Fruit fly (Drosophila melanogaster) whole organism, embryonic: ENCODE data around the gene c12.1.

Experiments
- Bgb ChIP-seq: fragments of 200-800 bp; sonication (Bioruptor generic); IDR thresholded peaks from 2 replicates; pipeline ENCODE4 v1.3.6; 2022; ENCODE audit warnings: missing biosample characterization, missing genetic modification characterization; ENCODE audit not compliant: partially characterized antibody
- CG10654 ChIP-seq: fragments of 200-800 bp; sonication (Bioruptor generic); optimal IDR thresholded peaks from 2 replicates; lab custom pipeline; 2016; ENCODE audit warnings: missing biosample characterization, missing genetic modification characterization
- CG10979 ChIP-seq: fragments of 200-800 bp; sonication (Bioruptor generic); optimal IDR thresholded peaks from 2 replicates; lab custom pipeline; 2018; ENCODE audit warnings: missing biosample characterization, mild to moderate bottlenecking, missing genetic modification characterization, moderate library complexity
- CG11723 ChIP-seq: fragments of 200-800 bp; sonication (Bioruptor generic); optimal IDR thresholded peaks from 2 replicates; lab custom pipeline; 2017; ENCODE audit warnings: missing biosample characterization, mild to moderate bottlenecking, missing genetic modification characterization
- CG13894 ChIP-seq: fragments of 200-800 bp; sonication (Bioruptor generic); optimal IDR thresholded peaks from 3 replicates; lab custom pipeline; 2018; ENCODE audit warnings: missing biosample characterization, mild to moderate bottlenecking, missing genetic modification characterization, moderate library complexity
- CG14710 ChIP-seq: fragments of 200-800 bp; sonication (Bioruptor generic); optimal IDR thresholded peaks from 3 replicates; lab custom pipeline; 2019; ENCODE audit warnings: missing biosample characterization, mild to moderate bottlenecking, missing genetic modification characterization, moderate library complexity
- CG15514 ChIP-seq: fragments of 200-800 bp; sonication (Bioruptor generic); optimal IDR thresholded peaks from 3 replicates; lab custom pipeline; 2017; ENCODE audit warnings: missing biosample characterization, missing genetic modification characterization, mild to moderate bottlenecking, moderate library complexity, missing genetic modification reagents
- CG1647 ChIP-seq: fragments of 200-800 bp; sonication (Bioruptor generic); optimal IDR thresholded peaks from 3 replicates; lab custom pipeline; 2016; ENCODE audit warnings: missing biosample characterization, missing genetic modification characterization
- CG17568 ChIP-seq: fragments of 200-800 bp; sonication (Bioruptor generic); optimal IDR thresholded peaks from 2 replicates; lab custom pipeline; 2018; ENCODE audit warnings: missing biosample characterization, mild to moderate bottlenecking, missing genetic modification characterization, moderate library complexity
- CG18764 ChIP-seq: fragments of 200-800 bp; sonication (Bioruptor generic); optimal IDR thresholded peaks from 3 replicates; lab custom pipeline; 2016; ENCODE audit warnings: missing biosample characterization, missing genetic modification characterization
- CG2678 ChIP-seq: fragments of 200-800 bp; sonication (Bioruptor generic); optimal IDR thresholded peaks from 3 replicates; lab custom pipeline; 2019; ENCODE audit warnings: missing biosample characterization, mild to moderate bottlenecking, missing genetic modification characterization, moderate library complexity
- CG2712 ChIP-seq: fragments of 200-800 bp; optimal IDR thresholded peaks from 3 replicates; lab custom pipeline; 2019; ENCODE audit warnings: missing biosample characterization, mild to moderate bottlenecking, missing genetic modification characterization, moderate library complexity
- CG34376 ChIP-seq: fragments of 200-800 bp; sonication (Bioruptor generic); optimal IDR thresholded peaks from 2 replicates; lab custom pipeline; 2018; ENCODE audit warnings: missing biosample characterization, mild to moderate bottlenecking, missing genetic modification characterization
- CG4820 ChIP-seq: fragments of 200-800 bp; sonication (Bioruptor generic); optimal IDR thresholded peaks from 3 replicates; lab custom pipeline; 2016; ENCODE audit warnings: missing biosample characterization, missing genetic modification characterization
- CG6272 ChIP-seq: fragments of 200-800 bp; sonication (Bioruptor generic); IDR thresholded peaks from 2 replicates; pipeline ENCODE4 v1.3.6; 2022; ENCODE audit warnings: missing biosample characterization, missing genetic modification characterization
- CG7271 ChIP-seq: fragments of 200-800 bp; sonication (Bioruptor generic); optimal IDR thresholded peaks from 2 replicates; lab custom pipeline; 2018; ENCODE audit warnings: missing biosample characterization, mild to moderate bottlenecking, missing genetic modification characterization, moderate library complexity
- CG8388 ChIP-seq: fragments of 200-800 bp; sonication (Bioruptor generic); optimal IDR thresholded peaks from 2 replicates; lab custom pipeline; 2019; ENCODE audit warnings: missing biosample characterization, mild to moderate bottlenecking, missing genetic modification characterization, moderate library complexity
- CG9215 ChIP-seq: fragments of 200-800 bp; sonication (Bioruptor generic); IDR thresholded peaks from 2 replicates; pipeline ENCODE4 v1.3.6; 2022; ENCODE audit warnings: missing biosample characterization, missing genetic modification characterization
- Chrac-16 ChIP-seq: fragments of 200-800 bp; sonication (Bioruptor generic); optimal IDR thresholded peaks from 3 replicates; lab custom pipeline; 2016; ENCODE audit warnings: missing biosample characterization, missing genetic modification characterization
- Doc3 ChIP-seq: fragments of 200-800 bp; sonication (Bioruptor generic); IDR thresholded peaks from 3 replicates; pipeline ENCODE4 v1.3.6; 2022; ENCODE audit warnings: missing biosample characterization, missing genetic modification characterization; ENCODE audit not compliant: partially characterized antibody
- Ets65A ChIP-seq: fragments of 200-800 bp; sonication (Bioruptor generic); peaks from one replicate; lab custom pipeline; 2016; ENCODE audit warnings: missing biosample characterization, missing genetic modification characterization
- Hand ChIP-seq: fragments of 200-800 bp; sonication (Bioruptor generic); optimal IDR thresholded peaks from 2 replicates; lab custom pipeline; 2017; ENCODE audit warnings: mild to moderate bottlenecking, missing biosample characterization, missing genetic modification reagents, missing genetic modification characterization
- Hr39 ChIP-seq: fragments of >200 bp; optimal IDR thresholded peaks from 2 replicates; lab custom pipeline; 2017
- Lhr ChIP-seq: fragments of 200-800 bp; sonication (Bioruptor generic); optimal IDR thresholded peaks from 3 replicates; lab custom pipeline; 2017; ENCODE audit warnings: mild to moderate bottlenecking, missing biosample characterization, missing genetic modification reagents, missing genetic modification characterization
- Lim3 ChIP-seq: fragments of 200-800 bp; sonication (Bioruptor generic); IDR thresholded peaks from 2 replicates; pipeline ENCODE4 v1.3.6; 2022; ENCODE audit warnings: missing biosample characterization, missing genetic modification characterization
- Myb ChIP-seq: fragments of 200-800 bp; sonication (Bioruptor generic); optimal IDR thresholded peaks from 2 replicates; lab custom pipeline; 2016; ENCODE audit warnings: missing biosample characterization, missing genetic modification characterization
- NK7.1 ChIP-seq: fragments of 200-800 bp; sonication (Bioruptor generic); optimal IDR thresholded peaks from 3 replicates; lab custom pipeline; 2016; ENCODE audit warnings: missing biosample characterization, missing genetic modification characterization
- Neu2 ChIP-seq: fragments of 200-800 bp; sonication (Bioruptor generic); optimal IDR thresholded peaks from 3 replicates; lab custom pipeline; 2016; ENCODE audit warnings: missing biosample characterization, missing genetic modification characterization, borderline replicate concordance
- Ptx1 ChIP-seq: fragments of 200-800 bp; sonication (Bioruptor generic); IDR thresholded peaks from 2 replicates; pipeline ENCODE4 v1.3.6; 2022; ENCODE audit warnings: missing biosample characterization, missing genetic modification characterization
- Rx ChIP-seq: fragments of 200-800 bp; sonication (Bioruptor generic); IDR thresholded peaks from 2 replicates; pipeline ENCODE4 v1.3.6; 2022; ENCODE audit warnings: missing biosample characterization, missing genetic modification characterization
- Sox100B ChIP-seq: fragments of 200-800 bp; sonication (Bioruptor generic); optimal IDR thresholded peaks from 3 replicates; lab custom pipeline; 2018; ENCODE audit warnings: missing biosample characterization, mild to moderate bottlenecking, missing genetic modification characterization
- Trl ChIP-seq, 3 experiments: fragments of >200 bp in 2 of 3; fragments of 200-800 bp in 1 of 3; sonication (Bioruptor generic) in 1 of 3; optimal IDR thresholded peaks; 2 replicates in 1 of 3; 3 replicates in 2 of 3; lab custom pipeline; 2016 to 2017; ENCODE audit warnings: missing biosample characterization in 1 of 3, missing genetic modification characterization in 1 of 3
- Xrp1 ChIP-seq: fragments of 200-800 bp; sonication (Bioruptor generic); IDR thresholded peaks from 2 replicates; pipeline ENCODE4 v1.3.6; 2022; ENCODE audit warnings: missing biosample characterization, missing genetic modification characterization
- al ChIP-seq: fragments of 200-800 bp; sonication (Bioruptor generic); IDR thresholded peaks from 2 replicates; pipeline ENCODE4 v1.3.6; 2022; ENCODE audit warnings: missing biosample characterization, missing genetic modification characterization
- chn ChIP-seq: fragments of 200-800 bp; sonication (Bioruptor generic); optimal IDR thresholded peaks from 2 replicates; lab custom pipeline; 2016; ENCODE audit warnings: missing biosample characterization, missing genetic modification characterization
- dm ChIP-seq: fragments of 200-800 bp; sonication (Bioruptor generic); optimal IDR thresholded peaks from 3 replicates; lab custom pipeline; 2016; ENCODE audit warnings: missing biosample characterization, missing genetic modification characterization
- dmrt11E ChIP-seq: fragments of 200-800 bp; sonication (Bioruptor generic); optimal IDR thresholded peaks from 3 replicates; lab custom pipeline; 2018; ENCODE audit warnings: missing biosample characterization, mild to moderate bottlenecking, missing genetic modification characterization, moderate library complexity
- emc ChIP-seq: fragments of 200-800 bp; sonication (Bioruptor generic); optimal IDR thresholded peaks from 2 replicates; lab custom pipeline; 2016; ENCODE audit warnings: missing biosample characterization, missing genetic modification characterization
- hb ChIP-seq: fragments of 200-800 bp; sonication (Bioruptor generic); IDR thresholded peaks from 3 replicates; pipeline ENCODE4 v1.3.6; 2022; ENCODE audit warnings: missing biosample characterization, missing genetic modification characterization; ENCODE audit not compliant: partially characterized antibody
- lilli ChIP-seq: fragments of 200-800 bp; sonication (Bioruptor generic); optimal IDR thresholded peaks from 3 replicates; lab custom pipeline; 2016; ENCODE audit warnings: missing biosample characterization, missing genetic modification characterization
- lmd ChIP-seq: fragments of 200-800 bp; sonication (Bioruptor generic); IDR thresholded peaks from 2 replicates; pipeline ENCODE4 v1.3.6; 2022; ENCODE audit warnings: missing biosample characterization, missing genetic modification characterization
- mld ChIP-seq: fragments of 200-800 bp; sonication (Bioruptor generic); IDR thresholded peaks from 3 replicates; pipeline ENCODE4 v1.3.6; 2022; ENCODE audit warnings: missing biosample characterization, missing genetic modification characterization; ENCODE audit not compliant: partially characterized antibody
- nmo ChIP-seq: fragments of 200-800 bp; sonication (Bioruptor generic); optimal IDR thresholded peaks from 2 replicates; lab custom pipeline; 2018; ENCODE audit warnings: missing biosample characterization, mild to moderate bottlenecking, missing genetic modification characterization, moderate library complexity
- pzg ChIP-seq: fragments of 200-800 bp; sonication (Bioruptor generic); optimal IDR thresholded peaks from 3 replicates; lab custom pipeline; 2018; ENCODE audit warnings: missing biosample characterization, mild to moderate bottlenecking, missing genetic modification characterization, moderate library complexity
- row ChIP-seq: fragments of 200-800 bp; sonication (Bioruptor generic); IDR thresholded peaks from 3 replicates; pipeline ENCODE4 v1.3.6; 2022; ENCODE audit warnings: missing biosample characterization, missing genetic modification characterization
- seq ChIP-seq: fragments of 200-800 bp; sonication (Bioruptor generic); IDR thresholded peaks from 2 replicates; pipeline ENCODE4 v1.3.6; 2022; ENCODE audit warnings: missing biosample characterization, missing genetic modification characterization
- shn ChIP-seq: fragments of 200-800 bp; sonication (Bioruptor generic); optimal IDR thresholded peaks from 3 replicates; lab custom pipeline; 2016; ENCODE audit warnings: missing biosample characterization, missing genetic modification characterization
- stwl ChIP-seq: fragments of 200-800 bp; sonication (Bioruptor generic); optimal IDR thresholded peaks from 3 replicates; lab custom pipeline; 2018; ENCODE audit warnings: missing biosample characterization, mild to moderate bottlenecking, missing genetic modification characterization, moderate library complexity
- tna ChIP-seq: fragments of 200-800 bp; sonication (Bioruptor generic); IDR thresholded peaks from 2 replicates; pipeline ENCODE4 v1.3.6; 2022; ENCODE audit warnings: missing biosample characterization, missing genetic modification characterization; ENCODE audit not compliant: partially characterized antibody

Gene c12.1

DNA sequence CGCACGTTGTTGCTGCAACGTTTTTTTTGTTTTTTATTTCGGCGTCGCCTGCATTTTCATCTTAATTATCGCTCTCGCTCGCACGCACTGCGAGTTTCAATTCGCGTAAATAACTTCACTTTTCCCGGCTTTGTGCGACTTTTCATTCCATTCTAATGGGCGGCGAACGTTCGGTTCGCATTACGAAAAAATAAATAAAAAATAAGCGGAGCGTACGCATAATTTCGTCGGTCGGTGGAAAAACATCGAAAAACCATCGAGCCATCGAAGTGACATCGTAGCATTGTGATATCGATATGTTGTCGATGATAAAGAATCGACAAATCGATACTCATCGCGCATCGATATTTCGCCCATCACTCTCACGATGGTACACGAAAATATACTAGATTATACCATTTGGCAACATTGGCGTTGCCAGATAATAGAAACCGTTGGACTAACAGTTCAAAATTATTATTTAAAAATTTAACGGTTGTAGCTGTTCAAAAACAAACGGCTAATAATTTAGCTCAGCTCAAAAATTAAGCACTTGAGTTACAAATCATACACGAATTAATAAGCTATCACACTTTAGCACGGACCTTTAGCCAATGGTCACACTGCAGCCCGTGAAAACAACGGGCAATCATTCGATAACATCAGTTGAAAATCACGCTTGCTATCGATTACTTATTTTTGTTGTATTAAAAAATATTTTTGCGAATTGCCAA is 37.1 kb upstream of the c12.1 start, which contains the start of the genes Zdhhc8 and BCL7-like (continued):
- TF ChIP-seq tna (GFP tag; lab: Robert Waterston, UW) (peak; percentile 98), CG15514 (peak; percentile 64), dm (GFP tag; lab: Kevin White, UChicago) (peak; percentile 22), pzg (GFP tag; lab: Kevin White, UChicago) (peak; percentile 88), seq (GFP tag; lab: Robert Waterston, UW) (no peak), CG10979 (tag; lab: Kevin White, UChicago) (no peak), CG4820 (GFP tag; lab: Kevin White, UChicago) (peak; percentile 29), emc (GFP tag; lab: Kevin White, UChicago) (no peak), CG11723 (no peak), stwl (tag; lab: Kevin White, UChicago) (peak; percentile 65), CG7271 (tag; lab: Kevin White, UChicago) (no peak), Neu2 (GFP tag; lab: Kevin White, UChicago) (no peak), Doc3 (GFP tag; lab: Robert Waterston, UW) (peak; percentile 92), shn (GFP tag; lab: Kevin White, UChicago) (peak; percentile 41), CG18764 (GFP tag; lab: Kevin White, UChicago) (peak; percentile 7), CG17568 (GFP tag; lab: Kevin White, UChicago) (no peak), Hand (GFP tag; lab: Kevin White, UChicago) (peak; percentile 9), Myb (peak; percentile 84), CG14710 (peak; percentile 83), Sox100B (GFP tag; lab: Kevin White, UChicago) (no peak), NK7.1 (GFP tag; lab: Kevin White, UChicago) (no peak), CG2678 (tag; lab: Kevin White, UChicago) (no peak), lmd (peak; percentile 35; the same call in 1 of the 2 replicates), Bgb (GFP tag; lab: Robert Waterston, UW) (peak; percentile 99), CG2712 (tag; lab: Kevin White, UChicago) (peak; percentile 47), Trl (optimal IDR thresholded peaks at IDR 0.05; lab: Kevin White, UChicago) (no peak), Trl (GFP tag; optimal IDR thresholded peaks at IDR 0.05; lab: Kevin White, UChicago) (peak; percentile 9), lilli (peak; percentile 54), Hr39 (lab: Kevin White, UChicago) (no peak), hb (GFP tag; lab: Robert Waterston, UW) (peak; percentile 99), CG8388 (peak; percentile 59), Rx (GFP tag; lab: Robert Waterston, UW) (no peak), Ptx1 (GFP tag; lab: Robert Waterston, UW) (peak; percentile 59; the same call in 1 of the 2 replicates), Chrac-16 (GFP tag; lab: Kevin White, UChicago) (peak; percentile 54), al (GFP tag; lab: Robert Waterston, UW) (0 out of 2 replicates have a peak, but pooled peaks have one; percentile 40), CG10654 (GFP tag; lab: Kevin White, UChicago) (peak; percentile 14), CG13894 (tag; lab: Kevin White, UChicago) (peak; percentile 11), CG9215 (GFP tag; lab: Robert Waterston, UW) (peak; percentile 39), mld (peak; percentile 97), CG6272 (GFP tag; lab: Robert Waterston, UW) (0 out of 2 replicates have a peak, but pooled peaks have one; percentile 18), CG1647 (peak; percentile 5), nmo (GFP tag; lab: Kevin White, UChicago) (peak; percentile 74), Xrp1 (GFP tag; lab: Robert Waterston, UW) (peak; percentile 42), chn (GFP tag; lab: Kevin White, UChicago) (peak; percentile 46), Ets65A (GFP tag; lab: Kevin White, UChicago) (peak; percentile 94), dmrt11E (tag; lab: Kevin White, UChicago) (peak; percentile 37), Lhr (GFP tag; lab: Kevin White, UChicago) (peak; percentile 71), Lim3 (GFP tag; lab: Robert Waterston, UW) (no peak), CG34376 (peak; percentile 52), row (GFP tag; lab: Robert Waterston, UW) (peak; percentile 69)
